Worm (Caenorhabditis elegans) whole organism, L4 larva: ENCODE data around the gene C03G5.14.

Source experiments
- F49E8.2 ChIP-seq: sonication (generic microtip); optimal IDR thresholded peaks from 2 replicates; lab custom pipeline; 2016; ENCODE audit warnings: missing compliant biosample characterization, mild to moderate bottlenecking, missing genetic modification characterization, borderline replicate concordance
- R02D3.7 ChIP-seq: fragments of 150-350 bp; sonication (generic microtip); optimal IDR thresholded peaks from 3 replicates; lab custom pipeline; 2014; ENCODE audit warnings: missing biosample characterization, missing genetic modification characterization
- ama-1 ChIP-seq: fragments of 150-350 bp; optimal IDR thresholded peaks from 2 replicates; lab custom pipeline; 2014; ENCODE audit warnings: inconsistent platforms, mixed read lengths
- ctbp-1 ChIP-seq: fragments of 200-800 bp; sonication (Bioruptor generic); IDR thresholded peaks from 2 replicates; pipeline ENCODE4 v1.3.6; 2022; ENCODE audit warnings: missing genetic modification reagents, missing genetic modification characterization, missing compliant biosample characterization
- daf-12 ChIP-seq: fragments of 150-350 bp; optimal IDR thresholded peaks from 2 replicates; lab custom pipeline; 2014; ENCODE audit warnings: missing biosample characterization, missing genetic modification reagents, missing genetic modification characterization
- fos-1 ChIP-seq: fragments of 150-350 bp; optimal IDR thresholded peaks from 2 replicates; lab custom pipeline; 2014; ENCODE audit warnings: missing biosample characterization, missing genetic modification characterization
- gei-8 ChIP-seq: fragments of 200-800 bp; sonication (Bioruptor generic); optimal IDR thresholded peaks from 2 replicates; lab custom pipeline; 2018; ENCODE audit warnings: mild to moderate bottlenecking, missing genetic modification characterization, missing compliant biosample characterization
- hlh-30 ChIP-seq: sonication (generic microtip); optimal IDR thresholded peaks from 2 replicates; lab custom pipeline; 2017; ENCODE audit warnings: antibody characterized with exemption, mild to moderate bottlenecking, missing genetic modification characterization, missing compliant biosample characterization; ENCODE audit not compliant: insufficient read depth
- lsy-2 ChIP-seq, 2 experiments: fragments of 150-350 bp in 1 of 2; sonication (generic microtip) in 1 of 2; optimal IDR thresholded peaks; 2 replicates each; lab custom pipeline; 2014 to 2017; ENCODE audit warnings: missing biosample characterization in 2 of 2, missing genetic modification characterization in 2 of 2
- madf-5 ChIP-seq, 2 experiments: fragments of 200-800 bp; sonication (Bioruptor generic); IDR thresholded peaks; 2 replicates each; pipeline ENCODE4 v1.3.6; 2022; ENCODE audit warnings: missing compliant biosample characterization in 2 of 2, missing genetic modification characterization in 2 of 2
- nhr-111 ChIP-seq: fragments of 200-800 bp; sonication (Bioruptor generic); optimal IDR thresholded peaks from 2 replicates; lab custom pipeline; 2018; ENCODE audit warnings: mild to moderate bottlenecking, missing genetic modification characterization, missing compliant biosample characterization
- nhr-28 ChIP-seq: fragments of 150-350 bp; optimal IDR thresholded peaks from 2 replicates; lab custom pipeline; 2014; ENCODE audit warnings: missing biosample characterization, missing genetic modification characterization
- pqm-1 ChIP-seq: sonication (generic microtip); optimal IDR thresholded peaks from 2 replicates; lab custom pipeline; 2017; ENCODE audit warnings: missing biosample characterization, missing genetic modification characterization

DNA sequence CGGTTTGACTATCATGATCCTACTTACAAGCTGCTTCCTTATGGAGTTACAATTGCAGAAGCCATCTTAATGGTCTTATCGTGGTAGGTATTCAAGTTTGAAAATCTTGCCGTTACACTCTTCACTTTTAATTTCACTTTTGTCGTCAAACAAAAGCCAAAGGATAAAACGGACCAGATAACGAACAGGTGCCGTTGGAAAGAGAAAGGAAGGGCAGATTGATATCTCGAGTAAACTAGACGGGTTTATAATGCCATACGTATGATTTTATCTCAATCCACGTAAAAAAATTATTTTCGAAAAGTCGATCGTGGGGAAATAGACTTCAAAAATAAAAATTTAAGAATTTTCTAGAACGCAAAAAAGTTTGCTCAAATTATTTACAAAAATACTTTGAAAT, 32.3 kb downstream of the C03G5.14 start:
- no peak for TF ChIP-seq pqm-1 (tag; lab: Kevin White, UChicago)
- no peak for TF ChIP-seq ama-1 (lab: Kevin White, UChicago)
- no peak for TF ChIP-seq nhr-111
- no peak for TF ChIP-seq daf-12 (tag; lab: Kevin White, UChicago)
- no peak for TF ChIP-seq nhr-28 (tag; lab: Kevin White, UChicago)
- no peak for TF ChIP-seq madf-5 (GFP tag; IDR thresholded peaks at IDR 0.05; lab: Robert Waterston, UW)
- no peak for TF ChIP-seq gei-8 (GFP tag; lab: Kevin White, UChicago)
- no peak for TF ChIP-seq fos-1 (tag; lab: Kevin White, UChicago)
- no peak for TF ChIP-seq ctbp-1 (GFP tag; lab: Robert Waterston, UW)
- TF ChIP-seq R02D3.7 (tag; lab: Kevin White, UChicago), result no peak
- no peak for TF ChIP-seq lsy-2 (tag; optimal IDR thresholded peaks at IDR 0.05; lab: Kevin White, UChicago)
- TF ChIP-seq F49E8.2 (tag; lab: Kevin White, UChicago), result no peak
- TF ChIP-seq hlh-30 (tag; lab: Kevin White, UChicago), result no peak
